Worm (Caenorhabditis elegans): ENCODE measurements around the gene srg-67.

Gene srg-67

ce11 chrV:5439068-5439467, 23.7 kb downstream of the srg-67 start, which contains the start of gene snpc-1.3:
snpc-1.3 (minus strand) TSS chrV:5439168.
- TF ChIP-seq aly-2 (tag; optimal IDR thresholded peaks at IDR 0.05): no peak

ce11 chrV:5433020-5433419, 29.8 kb downstream of the srg-67 start, which contains the start of gene acl-6:
acl-6 (plus strand) TSS chrV:5433386.
- TF ChIP-seq nhr-28 (tag; optimal IDR thresholded peaks at IDR 0.05): no peak
- peak; percentile 61 for TF ChIP-seq lin-15B (tag; optimal IDR thresholded peaks at IDR 0.05)
- TF ChIP-seq nhr-25 (tag; optimal IDR thresholded peaks at IDR 0.05): no peak
- TF ChIP-seq snpc-4 (tag; optimal IDR thresholded peaks at IDR 0.05): peak; percentile 57
- TF ChIP-seq elt-2 (tag; optimal IDR thresholded peaks at IDR 0.05): peak; percentile 99
- TF ChIP-seq hmg-11 (tag; optimal IDR thresholded peaks at IDR 0.05): no peak
- no peak for TF ChIP-seq ama-1 (optimal IDR thresholded peaks at IDR 0.05)
- no peak for TF ChIP-seq fkh-10 (GFP tag; optimal IDR thresholded peaks at IDR 0.05)
- TF ChIP-seq elt-3 (tag; optimal IDR thresholded peaks at IDR 0.05): peak in 1 of 3 experiments; percentile 24
- TF ChIP-seq nhr-12 (tag; optimal IDR thresholded peaks at IDR 0.05): no peak
- TF ChIP-seq nhr-11 (tag; optimal IDR thresholded peaks at IDR 0.05): no peak
- TF ChIP-seq unc-39 (tag; optimal IDR thresholded peaks at IDR 0.05): no peak
- no peak for TF ChIP-seq fkh-2 (tag; optimal IDR thresholded peaks at IDR 0.05)
- TF ChIP-seq ceh-16 (tag; optimal IDR thresholded peaks at IDR 0.05): no peak
- TF ChIP-seq tbx-2 (tag; optimal IDR thresholded peaks at IDR 0.05): no peak
- TF ChIP-seq nhr-76 (tag; optimal IDR thresholded peaks at IDR 0.05): no peak
- no peak for TF ChIP-seq ceh-28 (tag; optimal IDR thresholded peaks at IDR 0.05)
- no peak for TF ChIP-seq nhr-43 (tag; optimal IDR thresholded peaks at IDR 0.05; ENCODE audit: poor library complexity, severe bottlenecking)
- TF ChIP-seq R02D3.7 (tag; optimal IDR thresholded peaks at IDR 0.05): no peak
- peak; percentile 37 for TF ChIP-seq nhr-23 (tag; optimal IDR thresholded peaks at IDR 0.05)
- TF ChIP-seq mml-1 (tag; optimal IDR thresholded peaks at IDR 0.05): no peak
- no peak for TF ChIP-seq ztf-4 (tag; optimal IDR thresholded peaks at IDR 0.05)
- TF ChIP-seq fos-1 (tag; optimal IDR thresholded peaks at IDR 0.05): no peak
- peak; percentile 48 for TF ChIP-seq jun-1 (tag; optimal IDR thresholded peaks at IDR 0.05)
- no peak for TF ChIP-seq aly-2 (tag; optimal IDR thresholded peaks at IDR 0.05)
- no peak for TF ChIP-seq ceh-9 (tag; optimal IDR thresholded peaks at IDR 0.05)
- TF ChIP-seq unc-62 (GFP tag; optimal IDR thresholded peaks at IDR 0.05): no peak
- TF ChIP-seq egl-27 (tag; optimal IDR thresholded peaks at IDR 0.05): no peak
- peak; percentile 64 for TF ChIP-seq skn-1 (tag; optimal IDR thresholded peaks at IDR 0.05)
- TF ChIP-seq nhr-237 (tag; optimal IDR thresholded peaks at IDR 0.05): no peak
- no peak for TF ChIP-seq eor-1 (tag; optimal IDR thresholded peaks at IDR 0.05)
- no peak for TF ChIP-seq daf-12 (tag; optimal IDR thresholded peaks at IDR 0.05)
- TF ChIP-seq mdl-1 (tag; optimal IDR thresholded peaks at IDR 0.05): no peak
- TF ChIP-seq lin-39 (tag; optimal IDR thresholded peaks at IDR 0.05): no peak
- peak; percentile 84 for TF ChIP-seq pha-4 (tag; optimal IDR thresholded peaks at IDR 0.05)
- peak; percentile 99 for TF ChIP-seq pqm-1 (tag; optimal IDR thresholded peaks at IDR 0.05)
- TF ChIP-seq egl-5 (tag; optimal IDR thresholded peaks at IDR 0.05): no peak
- no peak for TF ChIP-seq elt-1 (tag; optimal IDR thresholded peaks at IDR 0.05)
- peak; percentile 28 for TF ChIP-seq nfya-1 (tag; optimal IDR thresholded peaks at IDR 0.05; ENCODE audit: insufficient read depth)
- TF ChIP-seq nhr-77 (tag; optimal IDR thresholded peaks at IDR 0.05): no peak
- TF ChIP-seq zag-1 (tag; optimal IDR thresholded peaks at IDR 0.05): no peak
- TF ChIP-seq lsy-12 (tag; optimal IDR thresholded peaks at IDR 0.05): no peak
- no peak for TF ChIP-seq ceh-82 (tag; optimal IDR thresholded peaks at IDR 0.05)
- no peak for TF ChIP-seq sea-2 (GFP tag; optimal IDR thresholded peaks at IDR 0.05)

- TF ChIP-seq fos-1 (tag; optimal IDR thresholded peaks at IDR 0.05): no peak
- TF ChIP-seq nhr-28 (tag; optimal IDR thresholded peaks at IDR 0.05): no peak
- TF ChIP-seq eor-1 (tag; optimal IDR thresholded peaks at IDR 0.05): no peak
- no peak for TF ChIP-seq nhr-67 (tag; optimal IDR thresholded peaks at IDR 0.05)
- TF ChIP-seq fkh-10 (GFP tag; optimal IDR thresholded peaks at IDR 0.05): no peak
- TF ChIP-seq mml-1 (tag; optimal IDR thresholded peaks at IDR 0.05): no peak
- no peak for TF ChIP-seq hmg-11 (tag; optimal IDR thresholded peaks at IDR 0.05)
- no peak for TF ChIP-seq ceh-9 (tag; optimal IDR thresholded peaks at IDR 0.05)
These were observed 30.3 kb downstream of the srg-67 start, which contains the start of gene F08F3.8 for ce11 chrV:5432499-5432898. F08F3.8 (minus strand) TSS chrV:5432599.
